Fruit fly (Drosophila melanogaster) whole organism, embryonic: ENCODE measurements around the gene CG13250.
A peak's percentile ranks its signal among the peaks of the same experiment; 100 is the strongest.

Experiments used
- Atf3 ChIP-seq: fragments of 200-800 bp; sonication (Bioruptor generic); optimal IDR thresholded peaks from 3 replicates; lab custom pipeline; 2016; ENCODE audit warnings: missing biosample characterization, missing genetic modification characterization
- Blimp-1 ChIP-seq: fragments of 200-800 bp; sonication (Bioruptor generic); optimal IDR thresholded peaks from 3 replicates; lab custom pipeline; 2018; ENCODE audit warnings: missing biosample characterization, missing genetic modification characterization, mild to moderate bottlenecking, moderate library complexity, missing genetic modification reagents
- CG1024 ChIP-seq: fragments of 200-800 bp; sonication (Bioruptor generic); IDR thresholded peaks from 2 replicates; pipeline ENCODE4 v1.3.6; 2022; ENCODE audit warnings: missing biosample characterization, missing genetic modification characterization
- CG10543 ChIP-seq: fragments of 200-800 bp; sonication (Bioruptor generic); optimal IDR thresholded peaks from 3 replicates; lab custom pipeline; 2017; ENCODE audit warnings: missing biosample characterization, mild to moderate bottlenecking, missing genetic modification characterization, moderate library complexity
- CG11696 ChIP-seq: fragments of 200-800 bp; sonication (Bioruptor generic); IDR thresholded peaks from 2 replicates; pipeline ENCODE4 v1.3.6; 2022; ENCODE audit warnings: missing biosample characterization, missing genetic modification characterization
- CG14050 ChIP-seq: fragments of 200-800 bp; sonication (Bioruptor generic); IDR thresholded peaks from 3 replicates; pipeline ENCODE4 v1.3.6; 2022; ENCODE audit warnings: missing biosample characterization, missing genetic modification characterization
- CG15269 ChIP-seq: fragments of 200-800 bp; sonication (Bioruptor generic); optimal IDR thresholded peaks from 2 replicates; lab custom pipeline; 2018; ENCODE audit warnings: missing biosample characterization, mild to moderate bottlenecking, missing genetic modification characterization, moderate library complexity
- CG1792 ChIP-seq: fragments of 200-800 bp; sonication (Bioruptor generic); optimal IDR thresholded peaks from 2 replicates; lab custom pipeline; 2016; ENCODE audit warnings: missing biosample characterization, missing genetic modification characterization
- CG4328 ChIP-seq: fragments of 200-800 bp; sonication (Bioruptor generic); optimal IDR thresholded peaks from 3 replicates; lab custom pipeline; 2017; ENCODE audit warnings: missing biosample characterization, missing genetic modification reagents, missing genetic modification characterization
- CG4617 ChIP-seq: fragments of 200-800 bp; sonication (Bioruptor generic); optimal IDR thresholded peaks from 3 replicates; lab custom pipeline; 2016; ENCODE audit warnings: missing biosample characterization, missing genetic modification characterization, borderline replicate concordance
- CG4707 ChIP-seq: fragments of 200-800 bp; sonication (Bioruptor generic); optimal IDR thresholded peaks from 2 replicates; lab custom pipeline; 2018; ENCODE audit warnings: missing biosample characterization, mild to moderate bottlenecking, missing genetic modification characterization, moderate library complexity
- CG5245 ChIP-seq: fragments of 200-800 bp; sonication (Bioruptor generic); optimal IDR thresholded peaks from 3 replicates; lab custom pipeline; 2016; ENCODE audit warnings: missing biosample characterization, missing genetic modification characterization
- CG6272 ChIP-seq: fragments of 200-800 bp; sonication (Bioruptor generic); IDR thresholded peaks from 2 replicates; pipeline ENCODE4 v1.3.6; 2022; ENCODE audit warnings: missing biosample characterization, missing genetic modification characterization
- CG6791 ChIP-seq: fragments of 200-800 bp; sonication (Bioruptor generic); IDR thresholded peaks from 3 replicates; pipeline ENCODE4 v1.3.6; 2022; ENCODE audit warnings: missing biosample characterization, missing genetic modification characterization; ENCODE audit not compliant: partially characterized antibody
- CG6813 ChIP-seq: fragments of 200-800 bp; sonication (Bioruptor generic); optimal IDR thresholded peaks from 2 replicates; lab custom pipeline; 2017; ENCODE audit warnings: missing biosample characterization, missing genetic modification characterization, mild to moderate bottlenecking, moderate library complexity, missing genetic modification reagents
- CG7963 ChIP-seq: fragments of 200-800 bp; sonication (Bioruptor generic); IDR thresholded peaks from 3 replicates; pipeline ENCODE4 v1.3.6; 2022; ENCODE audit warnings: missing biosample characterization, missing genetic modification characterization; ENCODE audit not compliant: partially characterized antibody
- CG7987 ChIP-seq: fragments of 200-800 bp; sonication (Bioruptor generic); optimal IDR thresholded peaks from 2 replicates; lab custom pipeline; 2018; ENCODE audit warnings: missing biosample characterization, mild to moderate bottlenecking, missing genetic modification characterization, moderate library complexity
- CG8089 ChIP-seq: fragments of 200-800 bp; sonication (Bioruptor generic); optimal IDR thresholded peaks from 3 replicates; lab custom pipeline; 2016; ENCODE audit warnings: missing biosample characterization, missing genetic modification characterization
- Dfd ChIP-seq, 2 experiments: fragments of >200 bp; optimal IDR thresholded peaks; 2 replicates each; lab custom pipeline; 2017; ENCODE audit warnings: missing biosample characterization in 2 of 2, missing genetic modification characterization in 2 of 2
- Fer1 ChIP-seq: fragments of 200-800 bp; sonication (Bioruptor generic); optimal IDR thresholded peaks from 2 replicates; lab custom pipeline; 2017; ENCODE audit warnings: missing biosample characterization, mild to moderate bottlenecking, missing genetic modification characterization
- H15 ChIP-seq: fragments of 200-800 bp; sonication (Bioruptor generic); IDR thresholded peaks from 3 replicates; pipeline ENCODE4 v1.3.6; 2022; ENCODE audit warnings: missing biosample characterization, missing genetic modification characterization
- HLH3B ChIP-seq: fragments of 200-800 bp; sonication (Bioruptor generic); IDR thresholded peaks from 2 replicates; pipeline ENCODE4 v1.3.6; 2022; ENCODE audit warnings: missing biosample characterization, missing genetic modification characterization
- HLH54F ChIP-seq: fragments of 200-800 bp; sonication (Bioruptor generic); optimal IDR thresholded peaks from 3 replicates; lab custom pipeline; 2016; ENCODE audit warnings: missing biosample characterization, missing genetic modification characterization
- Hey ChIP-seq: fragments of 200-800 bp; sonication (Bioruptor generic); optimal IDR thresholded peaks from 3 replicates; lab custom pipeline; 2018; ENCODE audit warnings: missing biosample characterization, mild to moderate bottlenecking, missing genetic modification characterization
- Hr3 ChIP-seq: fragments of 200-800 bp; sonication (Bioruptor generic); optimal IDR thresholded peaks from 3 replicates; lab custom pipeline; 2016; ENCODE audit warnings: missing biosample characterization, missing genetic modification characterization
- MTF-1 ChIP-seq: fragments of 200-800 bp; sonication (Bioruptor generic); optimal IDR thresholded peaks from 2 replicates; lab custom pipeline; 2018; ENCODE audit warnings: missing biosample characterization, mild to moderate bottlenecking, missing genetic modification characterization, borderline replicate concordance
- NC2α ChIP-seq: fragments of 200-800 bp; sonication (Bioruptor generic); optimal IDR thresholded peaks from 2 replicates; lab custom pipeline; 2016; ENCODE audit warnings: missing biosample characterization, missing genetic modification characterization
- NC2β ChIP-seq: fragments of 200-800 bp; sonication (Bioruptor generic); optimal IDR thresholded peaks from 2 replicates; lab custom pipeline; 2016; ENCODE audit warnings: missing biosample characterization, missing genetic modification characterization
- Neu2 ChIP-seq: fragments of 200-800 bp; sonication (Bioruptor generic); optimal IDR thresholded peaks from 3 replicates; lab custom pipeline; 2016; ENCODE audit warnings: missing biosample characterization, missing genetic modification characterization, borderline replicate concordance
- Sox102F ChIP-seq: fragments of 200-800 bp; sonication (Bioruptor generic); optimal IDR thresholded peaks from 2 replicates; lab custom pipeline; 2018; ENCODE audit warnings: missing biosample characterization, mild to moderate bottlenecking, missing genetic modification characterization, moderate library complexity
- Sry-δ ChIP-seq: fragments of 200-800 bp; sonication (Bioruptor generic); optimal IDR thresholded peaks from 2 replicates; lab custom pipeline; 2016; ENCODE audit warnings: missing biosample characterization, missing genetic modification characterization
- Xrp1 ChIP-seq: fragments of 200-800 bp; sonication (Bioruptor generic); IDR thresholded peaks from 2 replicates; pipeline ENCODE4 v1.3.6; 2022; ENCODE audit warnings: missing biosample characterization, missing genetic modification characterization
- amos ChIP-seq: fragments of 200-800 bp; sonication (Bioruptor generic); IDR thresholded peaks from 2 replicates; pipeline ENCODE4 v1.3.6; 2022; ENCODE audit warnings: missing biosample characterization, missing genetic modification characterization; ENCODE audit not compliant: partially characterized antibody
- bigmax ChIP-seq: fragments of 200-800 bp; sonication (Bioruptor generic); optimal IDR thresholded peaks from 2 replicates; lab custom pipeline; 2018; ENCODE audit warnings: missing biosample characterization, mild to moderate bottlenecking, missing genetic modification characterization
- br ChIP-seq: fragments of >200 bp; optimal IDR thresholded peaks from 2 replicates; lab custom pipeline; 2017
- cg ChIP-seq: fragments of 200-800 bp; sonication (Bioruptor generic); optimal IDR thresholded peaks from 3 replicates; lab custom pipeline; 2019; ENCODE audit warnings: missing biosample characterization, mild to moderate bottlenecking, missing genetic modification characterization, moderate library complexity
- grn ChIP-seq: fragments of 200-800 bp; sonication (Bioruptor generic); optimal IDR thresholded peaks from 3 replicates; lab custom pipeline; 2017; ENCODE audit warnings: missing biosample characterization, missing genetic modification characterization
- gsb ChIP-seq: fragments of 200-800 bp; sonication (Bioruptor generic); IDR thresholded peaks from 2 replicates; pipeline ENCODE4 v1.3.6; 2022; ENCODE audit warnings: missing biosample characterization, missing genetic modification characterization
- h ChIP-seq: fragments of >200 bp; optimal IDR thresholded peaks from 2 replicates; lab custom pipeline; 2017
- hth ChIP-seq: fragments of >200 bp; optimal IDR thresholded peaks from 2 replicates; lab custom pipeline; 2017; ENCODE audit warnings: inconsistent platforms
- ind ChIP-seq: fragments of 200-800 bp; sonication (Bioruptor generic); optimal IDR thresholded peaks from 3 replicates; lab custom pipeline; 2016; ENCODE audit warnings: missing biosample characterization, missing genetic modification characterization
- luna ChIP-seq: fragments of 200-800 bp; sonication (Bioruptor generic); optimal IDR thresholded peaks from 2 replicates; lab custom pipeline; 2016; ENCODE audit warnings: missing biosample characterization, missing genetic modification characterization
- mld ChIP-seq: fragments of 200-800 bp; sonication (Bioruptor generic); IDR thresholded peaks from 3 replicates; pipeline ENCODE4 v1.3.6; 2022; ENCODE audit warnings: missing biosample characterization, missing genetic modification characterization; ENCODE audit not compliant: partially characterized antibody
- nerfin-2 ChIP-seq: fragments of 200-800 bp; sonication (Bioruptor generic); IDR thresholded peaks from 2 replicates; pipeline ENCODE4 v1.3.6; 2022; ENCODE audit warnings: missing biosample characterization, missing genetic modification characterization; ENCODE audit not compliant: partially characterized antibody
- pros ChIP-seq: fragments of 200-800 bp; sonication (Bioruptor generic); optimal IDR thresholded peaks from 3 replicates; lab custom pipeline; 2019; ENCODE audit warnings: missing biosample characterization, mild to moderate bottlenecking, missing genetic modification characterization, moderate library complexity
- schlank ChIP-seq: fragments of 200-800 bp; sonication (Bioruptor generic); optimal IDR thresholded peaks from 2 replicates; lab custom pipeline; 2018; ENCODE audit warnings: missing biosample characterization, mild to moderate bottlenecking, missing genetic modification characterization
- tin ChIP-seq: fragments of 200-800 bp; sonication (Bioruptor generic); optimal IDR thresholded peaks from 3 replicates; lab custom pipeline; 2016; ENCODE audit warnings: missing biosample characterization, missing genetic modification characterization
- zen2 ChIP-seq: fragments of 200-800 bp; sonication (Bioruptor generic); IDR thresholded peaks from 3 replicates; pipeline ENCODE4 v1.3.6; 2022; ENCODE audit warnings: missing biosample characterization, missing genetic modification characterization; ENCODE audit not compliant: partially characterized antibody
- zfh1 ChIP-seq: fragments of 200-800 bp; sonication (Bioruptor generic); IDR thresholded peaks from 3 replicates; pipeline ENCODE4 v1.3.6; 2022; ENCODE audit warnings: missing biosample characterization, missing genetic modification characterization

CG13250 gene

dm6 chr3L:20517897-20518804, 15.4 kb upstream of the CG13250 start (continued):
- TF ChIP-seq CG4707: no peak
- peak; percentile 6 for TF ChIP-seq Hr3
- no peak for TF ChIP-seq zen2 (GFP tag; lab: Robert Waterston, UW)
- no peak for TF ChIP-seq CG1024 (GFP tag; lab: Robert Waterston, UW)
- TF ChIP-seq CG6272 (GFP tag; lab: Robert Waterston, UW): no peak
- no peak for TF ChIP-seq bigmax
- peak; percentile 51; the same call in 1 of the 2 replicates for TF ChIP-seq CG11696
- TF ChIP-seq CG5245: no peak
- no peak for TF ChIP-seq NC2β (GFP tag; lab: Kevin White, UChicago)
- no peak for TF ChIP-seq CG4328 (GFP tag; lab: Kevin White, UChicago)
- TF ChIP-seq Dfd (GFP tag; optimal IDR thresholded peaks at IDR 0.05; lab: Kevin White, UChicago): no peak
- no peak for TF ChIP-seq CG7963 (GFP tag; lab: Robert Waterston, UW)
- no peak for TF ChIP-seq CG8089 (GFP tag; lab: Kevin White, UChicago)
- TF ChIP-seq gsb: no peak
- no peak for TF ChIP-seq Hey
- no peak for TF ChIP-seq HLH3B (GFP tag; lab: Robert Waterston, UW)
- no peak; the same call in 2 of the 3 replicates for TF ChIP-seq CG14050
- peak; percentile 41 for TF ChIP-seq Sox102F (GFP tag; lab: Kevin White, UChicago)
- no peak for TF ChIP-seq cg
- peak; percentile 38; the same call in 1 of the 2 replicates for TF ChIP-seq Xrp1 (GFP tag; lab: Robert Waterston, UW)
- TF ChIP-seq H15 (GFP tag; lab: Robert Waterston, UW): 0 out of 3 replicates have a peak, but pooled peaks have one; percentile 16
- peak; percentile 60 for TF ChIP-seq CG15269
- no peak for TF ChIP-seq HLH54F (GFP tag; lab: Kevin White, UChicago)
- no peak for TF ChIP-seq mld (GFP tag; lab: Robert Waterston, UW)
- TF ChIP-seq schlank (tag; lab: Kevin White, UChicago): no peak
- TF ChIP-seq h: no peak
- TF ChIP-seq pros (GFP tag; lab: Kevin White, UChicago): no peak
- TF ChIP-seq br (lab: Kevin White, UChicago): no peak
- peak; percentile 12 for TF ChIP-seq Blimp-1 (GFP tag; lab: Kevin White, UChicago)
- TF ChIP-seq nerfin-2: no peak
- no peak for TF ChIP-seq NC2α (GFP tag; lab: Kevin White, UChicago)
- no peak for TF ChIP-seq CG4617
- TF ChIP-seq MTF-1 (GFP tag; lab: Kevin White, UChicago): no peak
- peak; percentile 22 for TF ChIP-seq CG6813 (GFP tag; lab: Kevin White, UChicago)
- TF ChIP-seq ind (GFP tag; lab: Kevin White, UChicago): peak; percentile 8
- peak; percentile 7 for TF ChIP-seq luna
- no peak for TF ChIP-seq Sry-δ (GFP tag; lab: Kevin White, UChicago)
- TF ChIP-seq Neu2 (GFP tag; lab: Kevin White, UChicago): no peak
- TF ChIP-seq CG1792 (GFP tag; lab: Kevin White, UChicago): peak; percentile 26
- no peak for TF ChIP-seq Atf3 (GFP tag; lab: Kevin White, UChicago)
- peak; percentile 21 for TF ChIP-seq CG10543 (GFP tag; lab: Kevin White, UChicago)
- TF ChIP-seq grn: no peak
- TF ChIP-seq tin (GFP tag; lab: Kevin White, UChicago): no peak
- no peak for TF ChIP-seq CG6791 (GFP tag; lab: Robert Waterston, UW)
- peak; percentile 31; the same call in 1 of the 3 replicates for TF ChIP-seq zfh1 (GFP tag; lab: Robert Waterston, UW)
- no peak for TF ChIP-seq Fer1 (GFP tag; lab: Kevin White, UChicago)
- no peak for TF ChIP-seq hth (lab: Kevin White, UChicago)
- no peak for TF ChIP-seq amos (GFP tag; lab: Robert Waterston, UW)
- no peak for TF ChIP-seq CG7987 (GFP tag; lab: Kevin White, UChicago)
